Fruit fly (Drosophila melanogaster) whole organism, prepupa: ENCODE data around the gene Txl.

ENCODE experiments used
- CG6854 ChIP-seq: fragments of 200-800 bp; sonication (Bioruptor generic); optimal IDR thresholded peaks from 2 replicates; lab custom pipeline; 2017; ENCODE audit warnings: missing biosample characterization, mild to moderate bottlenecking, missing genetic modification characterization
- dsx ChIP-seq: fragments of 200-800 bp; optimal IDR thresholded peaks from 3 replicates; lab custom pipeline; 2019; ENCODE audit warnings: missing biosample characterization, mild to moderate bottlenecking, missing genetic modification characterization, moderate library complexity; ENCODE audit not compliant: poor library complexity, severe bottlenecking

dm6 chr3L:5768532-5769497 is 3.2 kb downstream of the Txl start, which contains the start of the genes Ppat-Dpck and scny:
- TF ChIP-seq CG6854 (GFP tag; lab: Kevin White, UChicago) (peak; percentile 31), dsx (GFP tag; lab: Kevin White, UChicago) (peak; percentile 50)
